Worm (Caenorhabditis elegans) whole organism, L1 larva: ENCODE data around the gene atg-18.

Experiments
- aly-2 ChIP-seq: fragments of 150-350 bp; optimal IDR thresholded peaks from 2 replicates; lab custom pipeline; 2014; ENCODE audit warnings: missing biosample characterization, missing genetic modification characterization
- ama-1 ChIP-seq: fragments of 150-350 bp; optimal IDR thresholded peaks from 2 replicates; lab custom pipeline; 2014
- blmp-1 ChIP-seq: fragments of 150-350 bp; optimal IDR thresholded peaks from 2 replicates; lab custom pipeline; 2014; ENCODE audit warnings: missing biosample characterization, missing genetic modification characterization
- ceh-90 ChIP-seq: sonication (generic microtip); optimal IDR thresholded peaks from 2 replicates; lab custom pipeline; 2016; ENCODE audit warnings: missing genetic modification characterization, missing compliant biosample characterization
- efl-1 ChIP-seq, 4 experiments: fragments of 150-350 bp; optimal IDR thresholded peaks in 3 of 4; peaks in 1 of 4; 1 replicate in 1 of 4; 2 replicates in 3 of 4; lab custom pipeline; 2014; ENCODE audit warnings: missing biosample characterization in 2 of 4, missing genetic modification characterization in 2 of 4, missing genetic modification reagents in 2 of 4
- efl-3 ChIP-seq: fragments of 200-800 bp; sonication (Bioruptor generic); optimal IDR thresholded peaks from 2 replicates; lab custom pipeline; 2018; ENCODE audit warnings: mild to moderate bottlenecking, missing genetic modification characterization, missing compliant biosample characterization
- fkh-8 ChIP-seq: sonication (generic microtip); optimal IDR thresholded peaks from 2 replicates; lab custom pipeline; 2016; ENCODE audit warnings: mild to moderate bottlenecking, missing genetic modification characterization, missing compliant biosample characterization
- hlh-4 ChIP-seq: sonication (generic microtip); optimal IDR thresholded peaks from 2 replicates; lab custom pipeline; 2016; ENCODE audit warnings: mild to moderate bottlenecking, missing genetic modification characterization, missing compliant biosample characterization
- jun-1 ChIP-seq: fragments of 150-350 bp; optimal IDR thresholded peaks from 2 replicates; lab custom pipeline; 2014; ENCODE audit warnings: missing biosample characterization, missing genetic modification reagents, missing genetic modification characterization
- lin-13 ChIP-seq: fragments of 150-350 bp; optimal IDR thresholded peaks from 2 replicates; lab custom pipeline; 2014; ENCODE audit warnings: missing biosample characterization, missing genetic modification reagents, missing genetic modification characterization
- lin-14 ChIP-seq: fragments of 200-800 bp; sonication (Bioruptor generic); optimal IDR thresholded peaks from 2 replicates; lab custom pipeline; 2018; ENCODE audit warnings: mild to moderate bottlenecking, missing genetic modification characterization, moderate library complexity, missing compliant biosample characterization
- lin-35 ChIP-seq, 2 experiments: fragments of 150-350 bp; optimal IDR thresholded peaks; 2 replicates each; lab custom pipeline; 2014; ENCODE audit warnings: missing biosample characterization in 2 of 2, missing genetic modification characterization in 2 of 2, missing genetic modification reagents in 2 of 2
- lsy-2 ChIP-seq, 2 experiments: fragments of 150-350 bp; optimal IDR thresholded peaks; 2 replicates each; lab custom pipeline; 2014; ENCODE audit warnings: missing biosample characterization in 2 of 2, missing genetic modification characterization in 2 of 2
- mdl-1 ChIP-seq, 2 experiments: fragments of 150-350 bp; optimal IDR thresholded peaks; 2 replicates each; lab custom pipeline; 2014 to 2017; ENCODE audit warnings: missing biosample characterization in 2 of 2, missing genetic modification characterization in 2 of 2, inconsistent platforms in 1 of 2
- mep-1 ChIP-seq: fragments of 150-350 bp; optimal IDR thresholded peaks from 2 replicates; lab custom pipeline; 2014; ENCODE audit warnings: missing biosample characterization, missing genetic modification characterization
- nhr-11 ChIP-seq: fragments of 150-350 bp; optimal IDR thresholded peaks from 2 replicates; lab custom pipeline; 2014; ENCODE audit warnings: missing biosample characterization, missing genetic modification characterization
- nhr-20 ChIP-seq: sonication (generic microtip); optimal IDR thresholded peaks from 2 replicates; lab custom pipeline; 2016; ENCODE audit warnings: mild to moderate bottlenecking, missing genetic modification characterization, missing compliant biosample characterization
- nhr-237 ChIP-seq: fragments of 150-350 bp; optimal IDR thresholded peaks from 2 replicates; lab custom pipeline; 2014; ENCODE audit warnings: missing biosample characterization, missing genetic modification characterization
- nhr-28 ChIP-seq: fragments of 150-350 bp; optimal IDR thresholded peaks from 2 replicates; lab custom pipeline; 2014; ENCODE audit warnings: missing biosample characterization, missing genetic modification characterization
- nhr-47 ChIP-seq: sonication (generic microtip); optimal IDR thresholded peaks from 2 replicates; lab custom pipeline; 2016; ENCODE audit warnings: mild to moderate bottlenecking, missing genetic modification characterization, moderate library complexity, missing compliant biosample characterization
- nhr-71 ChIP-seq: sonication (generic microtip); optimal IDR thresholded peaks from 2 replicates; lab custom pipeline; 2016; ENCODE audit warnings: mild to moderate bottlenecking, missing genetic modification characterization, moderate library complexity, missing compliant biosample characterization
- nhr-76 ChIP-seq: sonication (generic microtip); optimal IDR thresholded peaks from 2 replicates; lab custom pipeline; 2017; ENCODE audit warnings: missing biosample characterization, missing genetic modification characterization
- nhr-85 ChIP-seq: sonication (generic microtip); peaks from one replicate; lab custom pipeline; 2016; ENCODE audit warnings: missing genetic modification characterization, inconsistent platforms, missing compliant biosample characterization
- pax-3 ChIP-seq: fragments of 200-800 bp; sonication (Bioruptor generic); optimal IDR thresholded peaks from 2 replicates; lab custom pipeline; 2018; ENCODE audit warnings: mild to moderate bottlenecking, missing genetic modification characterization, moderate library complexity, missing compliant biosample characterization
- skn-1 ChIP-seq: fragments of 150-350 bp; optimal IDR thresholded peaks from 2 replicates; lab custom pipeline; 2014; ENCODE audit warnings: missing biosample characterization, missing genetic modification characterization
- snu-23 ChIP-seq: sonication (generic microtip); optimal IDR thresholded peaks from 2 replicates; lab custom pipeline; 2016; ENCODE audit warnings: missing genetic modification characterization, missing compliant biosample characterization
- sox-4 ChIP-seq: sonication (generic microtip); optimal IDR thresholded peaks from 2 replicates; lab custom pipeline; 2016; ENCODE audit warnings: missing genetic modification characterization, missing compliant biosample characterization
- swsn-7 ChIP-seq: sonication (generic microtip); optimal IDR thresholded peaks from 2 replicates; lab custom pipeline; 2016; ENCODE audit warnings: missing genetic modification characterization, missing compliant biosample characterization
- unc-130 ChIP-seq: fragments of 150-350 bp; optimal IDR thresholded peaks from 2 replicates; lab custom pipeline; 2017; ENCODE audit warnings: missing biosample characterization, missing genetic modification characterization, inconsistent platforms
- vab-15 ChIP-seq: sonication (generic microtip); optimal IDR thresholded peaks from 2 replicates; lab custom pipeline; 2017; ENCODE audit warnings: missing genotype, mild to moderate bottlenecking, missing genetic modification characterization, missing compliant biosample characterization
- xbp-1 ChIP-seq: sonication (generic microtip); optimal IDR thresholded peaks from 2 replicates; lab custom pipeline; 2016; ENCODE audit warnings: missing genetic modification characterization, missing compliant biosample characterization
- ztf-4 ChIP-seq: fragments of 150-350 bp; optimal IDR thresholded peaks from 2 replicates; lab custom pipeline; 2014; ENCODE audit warnings: missing biosample characterization, missing genetic modification characterization

Gene atg-18

ce11 chrV:8631277-8631765, at the start of gene atg-18 (continued):
- TF ChIP-seq ztf-4 (tag; lab: Kevin White, UChicago): peak; percentile 47
- TF ChIP-seq nhr-237 (tag; lab: Kevin White, UChicago): no peak
- peak; percentile 74 for TF ChIP-seq swsn-7 (tag; lab: Kevin White, UChicago)
- no peak for TF ChIP-seq nhr-76 (tag; lab: Kevin White, UChicago)
- TF ChIP-seq lin-13 (GFP tag; lab: Kevin White, UChicago): peak; percentile 81
- TF ChIP-seq mdl-1 (tag; optimal IDR thresholded peaks at IDR 0.05; lab: Kevin White, UChicago): peak in 1 of 2 experiments; percentile 70
- peak; percentile 87 for TF ChIP-seq lin-14 (GFP tag; lab: Kevin White, UChicago)
- TF ChIP-seq unc-130: peak; percentile 58
- TF ChIP-seq, all 84 proteins: peak for 43

DNA sequence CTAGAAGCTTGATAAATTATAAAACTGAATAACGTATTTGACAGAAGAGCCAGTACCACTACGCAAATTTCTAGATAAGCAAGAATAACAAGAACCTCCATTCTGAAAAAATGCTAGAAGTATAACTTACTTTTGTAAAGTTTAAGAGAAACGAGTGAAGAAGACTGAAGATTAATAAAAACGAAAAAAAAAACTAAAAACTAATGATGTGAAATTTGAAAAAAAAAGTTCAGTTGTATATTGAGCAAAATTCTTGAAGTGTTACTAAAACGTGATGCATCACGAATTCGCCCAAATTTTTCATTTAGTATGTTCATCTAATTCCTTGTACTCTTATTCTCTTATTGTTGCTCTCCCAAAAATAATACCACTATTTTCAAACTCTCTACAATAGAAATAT, 46.1 kb upstream of the atg-18 start, which contains the start of gene ZC190.6:
Gene ZC190.6, minus strand, starts transcription at position 101 of the 400 bp plus-strand sequence.
- TF ChIP-seq snu-23 (no peak), ama-1 (lab: Kevin White, UChicago) (no peak), mdl-1 (tag; optimal IDR thresholded peaks at IDR 0.05; lab: Kevin White, UChicago) (no peak), jun-1 (no peak), fkh-8 (tag; lab: Kevin White, UChicago) (no peak), skn-1 (tag; lab: Kevin White, UChicago) (no peak), nhr-47 (tag; lab: Kevin White, UChicago) (no peak), nhr-71 (no peak), nhr-28 (no peak), lin-35 (GFP tag; optimal IDR thresholded peaks at IDR 0.05; lab: Kevin White, UChicago) (no peak)

DNA sequence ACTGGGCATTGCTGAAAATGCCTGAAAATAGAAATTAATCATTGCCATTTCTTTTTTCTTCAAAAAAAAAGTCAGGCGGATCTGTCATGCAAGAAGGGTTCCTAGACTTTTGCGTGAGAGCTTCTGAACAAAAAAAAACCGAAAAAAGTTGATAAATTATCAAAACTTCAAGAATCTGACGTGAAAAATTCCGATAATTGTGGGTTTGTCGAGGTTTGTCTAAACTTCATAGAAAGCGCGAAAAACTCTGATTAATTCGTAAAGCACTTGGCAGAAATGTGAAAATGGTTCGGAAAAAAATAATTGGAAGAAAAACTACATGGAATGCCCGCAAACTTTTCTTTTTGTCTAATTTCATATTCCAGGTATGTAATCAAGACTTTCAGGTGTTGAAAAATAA, 42.4 kb upstream of the atg-18 start, which contains the start of gene ZC190.5:
Gene ZC190.5, minus strand, starts transcription at position 101 of the 400 bp plus-strand sequence.
- TF ChIP-seq vab-15: no peak
- TF ChIP-seq pax-3 (tag; lab: Kevin White, UChicago): peak; percentile 15
- TF ChIP-seq efl-1 (optimal IDR thresholded peaks at IDR 0.05; lab: Kevin White, UChicago): no peak
- TF ChIP-seq efl-1 (GFP tag; optimal IDR thresholded peaks at IDR 0.05 in 1 of 2; lab: Kevin White, UChicago): peak in 1 of 2 experiments; percentile 79
- peak; percentile 18 for TF ChIP-seq fkh-8 (tag; lab: Kevin White, UChicago)

DNA sequence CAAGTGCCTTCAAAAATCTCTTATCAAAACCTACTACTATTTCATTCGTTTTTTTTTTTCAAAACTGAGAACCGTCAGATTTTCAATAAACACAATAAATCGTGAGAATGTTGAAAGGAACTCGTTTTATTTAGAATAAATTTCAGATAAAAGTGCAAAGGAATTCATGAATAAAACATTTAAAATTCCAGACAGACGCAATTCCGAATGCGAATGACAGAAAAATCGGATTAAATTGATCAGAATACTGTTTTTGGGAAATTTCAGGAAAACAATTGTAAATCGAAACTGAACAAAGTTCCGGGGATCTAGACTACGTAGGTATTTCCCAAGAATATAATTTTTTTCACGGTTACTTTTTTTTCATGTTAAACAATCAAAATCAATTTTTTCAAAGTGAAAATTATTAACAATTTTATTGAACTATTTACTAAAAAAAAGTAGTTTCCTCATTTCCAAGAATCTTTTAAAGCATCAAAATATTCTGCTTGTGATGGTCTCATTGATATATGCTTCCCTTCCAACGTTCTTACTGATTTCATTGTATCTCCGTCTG, 40.5 kb upstream of the atg-18 start:
- TF ChIP-seq sox-4 (tag; lab: Kevin White, UChicago) (no peak), xbp-1 (tag; lab: Kevin White, UChicago) (no peak), aly-2 (tag; lab: Kevin White, UChicago) (peak; percentile 73), pax-3 (tag; lab: Kevin White, UChicago) (no peak), mep-1 (tag; lab: Kevin White, UChicago) (no peak)

ce11 chrV:8670759-8671158, 39.6 kb upstream of the atg-18 start:
- TF ChIP-seq aly-2 (tag; lab: Kevin White, UChicago): peak; percentile 2
- no peak for TF ChIP-seq efl-3
- TF ChIP-seq nhr-20 (tag; lab: Kevin White, UChicago): no peak
- TF ChIP-seq ceh-90: no peak

DNA sequence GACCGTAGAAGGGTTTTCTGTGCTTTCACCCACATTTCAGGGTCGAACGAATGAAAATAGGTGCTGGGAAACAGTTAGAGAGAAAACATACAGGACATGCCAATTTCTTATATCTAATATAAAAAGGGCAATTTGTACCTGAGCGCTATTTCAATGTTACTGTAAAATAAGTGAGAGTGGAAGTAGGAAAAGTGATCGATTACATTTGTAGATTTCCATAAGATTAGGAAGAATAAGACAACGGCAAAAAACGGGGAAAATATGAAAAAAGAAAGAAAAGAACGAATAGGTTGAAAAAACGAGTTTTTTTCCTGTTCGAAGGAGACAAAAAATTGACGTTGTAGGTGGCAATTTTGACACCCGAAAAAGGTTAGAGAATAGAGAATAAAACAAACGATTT, 37.1 kb upstream of the atg-18 start:
- TF ChIP-seq nhr-85 (tag; lab: Kevin White, UChicago): peak; percentile 72
- peak in 1 of 2 experiments; percentile 24 for TF ChIP-seq lsy-2 (tag; optimal IDR thresholded peaks at IDR 0.05; lab: Kevin White, UChicago)
- no peak for TF ChIP-seq hlh-4 (tag; lab: Kevin White, UChicago)
- TF ChIP-seq blmp-1 (tag; lab: Kevin White, UChicago): peak; percentile 80
- no peak for TF ChIP-seq nhr-11 (tag; lab: Kevin White, UChicago)
